Worm (Caenorhabditis elegans) whole organism, L3 larva: Measurements from ENCODE around the gene ZK1240.1.

Source experiments
- ceh-28 ChIP-seq: fragments of 150-350 bp; optimal IDR thresholded peaks from 2 replicates; lab custom pipeline; 2014; ENCODE audit warnings: missing biosample characterization, missing genetic modification reagents, missing genetic modification characterization
- elt-1 ChIP-seq: fragments of 150-350 bp; optimal IDR thresholded peaks from 2 replicates; lab custom pipeline; 2014; ENCODE audit warnings: missing biosample characterization, missing genetic modification characterization
- nhr-12 ChIP-seq: fragments of 150-350 bp; optimal IDR thresholded peaks from 2 replicates; lab custom pipeline; 2014; ENCODE audit warnings: missing biosample characterization, missing genetic modification characterization
- nhr-237 ChIP-seq: fragments of 150-350 bp; optimal IDR thresholded peaks from 2 replicates; lab custom pipeline; 2014; ENCODE audit warnings: missing biosample characterization, missing genetic modification characterization
- nhr-67 ChIP-seq: fragments of 150-350 bp; optimal IDR thresholded peaks from 2 replicates; lab custom pipeline; 2014; ENCODE audit warnings: missing biosample characterization, missing genetic modification characterization
- nhr-76 ChIP-seq: fragments of 150-350 bp; sonication (generic microtip); optimal IDR thresholded peaks from 5 replicates; lab custom pipeline; 2014; ENCODE audit warnings: missing biosample characterization, missing genetic modification characterization
- unc-39 ChIP-seq: sonication (generic microtip); optimal IDR thresholded peaks from 4 replicates; lab custom pipeline; 2017; ENCODE audit warnings: missing biosample characterization, missing genetic modification characterization

- TF ChIP-seq nhr-12, result no peak
- no peak for TF ChIP-seq nhr-67 (tag; lab: Kevin White, UChicago)
- no peak for TF ChIP-seq nhr-76 (tag; lab: Kevin White, UChicago)
- no peak for TF ChIP-seq ceh-28 (tag; lab: Kevin White, UChicago)
- TF ChIP-seq elt-1, result no peak
- no peak for TF ChIP-seq nhr-237 (tag; lab: Kevin White, UChicago)
- no peak for TF ChIP-seq unc-39 (tag; lab: Kevin White, UChicago)
These were observed 16.4 kb upstream of the ZK1240.1 start, which contains the start of the genes trim-21 and B0281.1 for ce11 chrII:2312747-2313146.
